Fruit fly (Drosophila melanogaster): ENCODE results near the gene Fntb.

Gene Fntb

dm6 chr3R:16431707-16432106 is 1.1 kb upstream of the Fntb start:
- peak; percentile 25 for TF ChIP-seq CG17801 (GFP tag; optimal IDR thresholded peaks at IDR 0.05; ENCODE audit: partially characterized antibody)

dm6 chr3R:16434599-16434998 is 1.8 kb downstream of the Fntb start, which contains the start of gene CG14881:
CG14881 (plus strand) TSS chr3R:16434899.
- no peak for TF ChIP-seq CG17801 (GFP tag; optimal IDR thresholded peaks at IDR 0.05; ENCODE audit: partially characterized antibody)

- TF ChIP-seq CG17801 (GFP tag; optimal IDR thresholded peaks at IDR 0.05; ENCODE audit: partially characterized antibody): no peak
Measured at dm6 chr3R:16436374-16437037, 3.7 kb downstream of the Fntb start, which contains the start of gene mRpS33. mRpS33 (minus strand) TSS chr3R:16436597.

dm6 chr3R:16441367-16441923 is 8.6 kb downstream of the Fntb start, which contains the start of gene ema:
ema (minus strand) TSS chr3R:16441661.
- peak; percentile 61 for TF ChIP-seq CG17801 (GFP tag; optimal IDR thresholded peaks at IDR 0.05; ENCODE audit: partially characterized antibody)

dm6 chr3R:16442937-16443336 is 10.1 kb downstream of the Fntb start, which contains the start of the genes Ttc1 and CG14882:
Ttc1 (minus strand) TSS chr3R:16443007.
CG14882 (plus strand) TSS chr3R:16443207.
- TF ChIP-seq CG17801 (GFP tag; optimal IDR thresholded peaks at IDR 0.05; ENCODE audit: partially characterized antibody): peak; percentile 87

dm6 chr3R:16446836-16447235 is 14.0 kb downstream of the Fntb start:
- no peak for TF ChIP-seq CG17801 (GFP tag; optimal IDR thresholded peaks at IDR 0.05; ENCODE audit: partially characterized antibody)

- no peak for TF ChIP-seq CG17801 (GFP tag; optimal IDR thresholded peaks at IDR 0.05; ENCODE audit: partially characterized antibody)
Measured at dm6 chr3R:16447448-16448045, 14.7 kb downstream of the Fntb start.

dm6 chr3R:16448378-16449134 is 15.8 kb downstream of the Fntb start:
- peak; percentile 15 for TF ChIP-seq CG17801 (GFP tag; optimal IDR thresholded peaks at IDR 0.05; ENCODE audit: partially characterized antibody)

- peak; percentile 95 for TF ChIP-seq CG17801 (GFP tag; optimal IDR thresholded peaks at IDR 0.05; ENCODE audit: partially characterized antibody)
Measured at dm6 chr3R:16449187-16449973, 16.6 kb downstream of the Fntb start.

- peak; percentile 39 for TF ChIP-seq CG17801 (GFP tag; optimal IDR thresholded peaks at IDR 0.05; ENCODE audit: partially characterized antibody)
Measured at dm6 chr3R:16452954-16453587, 20.3 kb downstream of the Fntb start.

dm6 chr3R:16453597-16453996 is 20.8 kb downstream of the Fntb start, which contains the start of gene Pak3:
Pak3 (minus strand) TSS chr3R:16453821.
- peak; percentile 1 for TF ChIP-seq CG17801 (GFP tag; optimal IDR thresholded peaks at IDR 0.05; ENCODE audit: partially characterized antibody)

dm6 chr3R:16454192-16454591 is 21.4 kb downstream of the Fntb start, which contains the start of gene CG10405:
CG10405 (plus strand) TSS chr3R:16454492.
- TF ChIP-seq CG17801 (GFP tag; optimal IDR thresholded peaks at IDR 0.05; ENCODE audit: partially characterized antibody): no peak

dm6 chr3R:16455875-16456274 is 23.1 kb downstream of the Fntb start, which contains the start of gene CG14883:
CG14883 (plus strand) TSS chr3R:16456052.
- TF ChIP-seq CG17801 (GFP tag; optimal IDR thresholded peaks at IDR 0.05; ENCODE audit: partially characterized antibody): no peak

- TF ChIP-seq CG17801 (GFP tag; optimal IDR thresholded peaks at IDR 0.05; ENCODE audit: partially characterized antibody): no peak
Measured at dm6 chr3R:16456607-16457006, 23.8 kb downstream of the Fntb start.

All from ovary, adult (tissue).